Fruit fly (Drosophila melanogaster): ENCODE measurements around the gene CG32081.

CG32081 gene

DNA sequence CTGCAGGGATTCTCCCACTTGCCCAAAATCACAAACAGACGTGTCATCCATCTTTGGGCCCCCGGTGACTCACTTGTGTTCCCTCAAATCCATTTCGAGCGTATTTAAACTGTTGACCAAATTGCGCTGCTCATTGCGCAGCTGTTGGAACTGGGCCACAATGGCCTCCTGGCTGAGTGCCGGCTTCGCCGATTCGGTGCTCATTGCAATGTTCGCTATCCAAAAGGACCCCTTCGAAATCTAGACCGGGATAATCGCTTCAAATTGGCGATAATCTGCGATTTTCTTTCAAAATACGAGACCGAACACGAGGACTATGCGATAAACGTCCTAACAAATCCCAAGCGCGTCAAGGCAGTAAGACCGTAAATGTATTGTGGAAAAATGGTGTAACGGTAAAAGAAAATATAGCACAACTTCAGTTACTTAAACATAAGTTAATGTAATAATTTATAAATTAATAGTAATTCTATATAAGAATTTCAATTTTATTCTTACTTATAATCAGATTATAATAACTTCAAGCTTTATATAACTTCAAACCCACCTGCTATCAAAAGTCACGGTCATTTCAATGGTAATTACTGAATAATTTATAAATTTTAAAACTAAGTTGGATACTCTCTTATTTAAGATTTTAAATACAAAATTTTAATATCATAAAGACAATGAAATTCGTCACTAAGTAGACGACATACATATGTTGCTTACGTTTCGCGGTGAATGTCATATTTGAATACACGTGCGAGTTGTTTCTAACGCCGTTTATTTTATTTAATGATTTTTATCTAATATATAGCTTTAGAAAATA lies 46.9 kb downstream of the CG32081 start, which contains the start of the genes Pfdn2 and Noc1 (continued):
- TF ChIP-seq cwo (GFP tag; optimal IDR thresholded peaks at IDR 0.05) = peak; percentile 82
- no peak for TF ChIP-seq CG14050 (GFP tag; IDR thresholded peaks at IDR 0.05)
- no peak for TF ChIP-seq CG15073 (GFP tag; optimal IDR thresholded peaks at IDR 0.05)
- TF ChIP-seq ara (GFP tag; IDR thresholded peaks at IDR 0.05) = peak; percentile 9; the same call in 1 of the 2 replicates
- peak; percentile 16 for TF ChIP-seq BEAF-32 (GFP tag; optimal IDR thresholded peaks at IDR 0.05)
- TF ChIP-seq tin (GFP tag; optimal IDR thresholded peaks at IDR 0.05) = peak; percentile 23
- TF ChIP-seq Hr78 (GFP tag; optimal IDR thresholded peaks at IDR 0.05) = no peak
- TF ChIP-seq D19B (GFP tag; optimal IDR thresholded peaks at IDR 0.05) = peak; percentile 36
- peak; percentile 5 for TF ChIP-seq Sin3A (optimal IDR thresholded peaks at IDR 0.05)
- peak; percentile 54 for TF ChIP-seq CG30020 (tag; optimal IDR thresholded peaks at IDR 0.05)
- TF ChIP-seq bsh (GFP tag; optimal IDR thresholded peaks at IDR 0.05) = peak in 1 of 2 experiments; percentile 62
- no peak for TF ChIP-seq CG13296 (GFP tag; optimal IDR thresholded peaks at IDR 0.05)
- TF ChIP-seq Dbx (GFP tag; IDR thresholded peaks at IDR 0.05) = 0 out of 3 replicates have a peak, but pooled peaks have one; percentile 31
- TF ChIP-seq H2.0 (GFP tag; IDR thresholded peaks at IDR 0.05) = no peak
- TF ChIP-seq CG11085 (GFP tag; IDR thresholded peaks at IDR 0.05) = no peak
- TF ChIP-seq cato (GFP tag; optimal IDR thresholded peaks at IDR 0.05; ENCODE audit: borderline replicate concordance) = no peak
- TF ChIP-seq CG2116 (GFP tag; optimal IDR thresholded peaks at IDR 0.05) = peak; percentile 18
- no peak for TF ChIP-seq rib (GFP tag; IDR thresholded peaks at IDR 0.05)
- TF ChIP-seq CG10209 (GFP tag; optimal IDR thresholded peaks at IDR 0.05) = peak; percentile 50
- peak; percentile 56 for TF ChIP-seq CG9817 (tag; optimal IDR thresholded peaks at IDR 0.05)
- 0 out of 2 replicates have a peak, but pooled peaks have one; percentile 7 for TF ChIP-seq cas (GFP tag; IDR thresholded peaks at IDR 0.05)
- TF ChIP-seq CG9727 (GFP tag; optimal IDR thresholded peaks at IDR 0.05) = peak; percentile 39
- no peak for TF ChIP-seq zen (tag; optimal IDR thresholded peaks at IDR 0.05)
- TF ChIP-seq chif (GFP tag; optimal IDR thresholded peaks at IDR 0.05) = no peak
- TF ChIP-seq B-H2 (GFP tag; optimal IDR thresholded peaks at IDR 0.05) = peak; percentile 29
- peak; percentile 39; the same call in 1 of the 2 replicates for TF ChIP-seq CG9215 (GFP tag; IDR thresholded peaks at IDR 0.05)
- no peak for TF ChIP-seq CG16863 (GFP tag; optimal IDR thresholded peaks at IDR 0.05)
- TF ChIP-seq CG17328 (GFP tag; IDR thresholded peaks at IDR 0.05) = peak; percentile 52
- no peak for TF ChIP-seq Hey (tag; optimal IDR thresholded peaks at IDR 0.05)
- TF ChIP-seq D (optimal IDR thresholded peaks at IDR 0.05) = peak; percentile 73
- TF ChIP-seq D (GFP tag; optimal IDR thresholded peaks at IDR 0.05) = no peak
- TF ChIP-seq nau (GFP tag; optimal IDR thresholded peaks at IDR 0.05) = no peak
- no peak for TF ChIP-seq CG6791 (GFP tag; IDR thresholded peaks at IDR 0.05; ENCODE audit: partially characterized antibody)
- TF ChIP-seq E2f1 (GFP tag; IDR thresholded peaks at IDR 0.05) = peak; percentile 42; the same call in 1 of the 2 replicates
- no peak for TF ChIP-seq onecut (GFP tag; IDR thresholded peaks at IDR 0.05)
- peak; percentile 15 for TF ChIP-seq pum (GFP tag; optimal IDR thresholded peaks at IDR 0.05)
- TF ChIP-seq CG4404 (GFP tag; IDR thresholded peaks at IDR 0.05) = 0 out of 2 replicates have a peak, but pooled peaks have one; percentile 29
- TF ChIP-seq ind (GFP tag; optimal IDR thresholded peaks at IDR 0.05) = peak; percentile 62
- TF ChIP-seq pnt (GFP tag; optimal IDR thresholded peaks at IDR 0.05) = no peak
- peak; percentile 43; the same call in 1 of the 2 replicates for TF ChIP-seq CG14014 (GFP tag; IDR thresholded peaks at IDR 0.05)
- TF ChIP-seq dati (GFP tag; IDR thresholded peaks at IDR 0.05) = no peak
- TF ChIP-seq nmo (GFP tag; optimal IDR thresholded peaks at IDR 0.05) = peak; percentile 81
- TF ChIP-seq YL-1 (GFP tag; optimal IDR thresholded peaks at IDR 0.05) = peak; percentile 33
- TF ChIP-seq CG3163 (GFP tag; optimal IDR thresholded peaks at IDR 0.05) = no peak
- TF ChIP-seq CG17385 (GFP tag; optimal IDR thresholded peaks at IDR 0.05) = peak; percentile 35
- no peak for TF ChIP-seq CG4854 (GFP tag; optimal IDR thresholded peaks at IDR 0.05)
- TF ChIP-seq gt (GFP tag; IDR thresholded peaks at IDR 0.05) = no peak
- 0 out of 3 replicates have a peak, but pooled peaks have one; percentile 18 for TF ChIP-seq C15 (GFP tag; IDR thresholded peaks at IDR 0.05)
- peak; percentile 74 for TF ChIP-seq CG12659 (GFP tag; optimal IDR thresholded peaks at IDR 0.05)

Measured in whole organism, embryonic.